Worm (Caenorhabditis elegans) whole organism, early embryonic: ENCODE data around the gene mak-1.

Experiments
- F13C5.2 ChIP-seq: sonication (generic microtip); optimal IDR thresholded peaks from 2 replicates; lab custom pipeline; 2017; ENCODE audit warnings: mild to moderate bottlenecking, missing genetic modification characterization, inconsistent platforms, missing compliant biosample characterization
- aly-1 ChIP-seq: sonication (generic microtip); optimal IDR thresholded peaks from 2 replicates; lab custom pipeline; 2016; ENCODE audit warnings: missing genetic modification characterization, missing compliant biosample characterization
- ama-1 ChIP-seq: fragments of 150-350 bp; optimal IDR thresholded peaks from 2 replicates; lab custom pipeline; 2014
- ceh-13 ChIP-seq: fragments of 200-800 bp; sonication (Bioruptor generic); optimal IDR thresholded peaks from 2 replicates; lab custom pipeline; 2018; ENCODE audit warnings: mild to moderate bottlenecking, missing genetic modification characterization, missing compliant biosample characterization
- ceh-36 ChIP-seq: sonication (generic microtip); optimal IDR thresholded peaks from 2 replicates; lab custom pipeline; 2016; ENCODE audit warnings: missing genetic modification characterization, inconsistent platforms, missing compliant biosample characterization
- ets-7 ChIP-seq: sonication (generic microtip); optimal IDR thresholded peaks from 2 replicates; lab custom pipeline; 2016; ENCODE audit warnings: missing genotype, missing genetic modification characterization, missing compliant biosample characterization
- flt-1 ChIP-seq: fragments of 200-800 bp; sonication (Bioruptor generic); IDR thresholded peaks from 2 replicates; pipeline ENCODE4 v1.3.6; 2022; ENCODE audit warnings: missing genetic modification characterization, missing compliant biosample characterization
- hmbx-1 ChIP-seq: sonication (generic microtip); optimal IDR thresholded peaks from 2 replicates; lab custom pipeline; 2016; ENCODE audit warnings: mild to moderate bottlenecking, missing genetic modification characterization, missing compliant biosample characterization
- hmg-4 ChIP-seq: fragments of 200-800 bp; sonication (Bioruptor generic); optimal IDR thresholded peaks from 2 replicates; lab custom pipeline; 2018; ENCODE audit warnings: mild to moderate bottlenecking, missing genetic modification characterization, missing compliant biosample characterization
- hnd-1 ChIP-seq: sonication (generic microtip); optimal IDR thresholded peaks from 2 replicates; lab custom pipeline; 2016; ENCODE audit warnings: missing genetic modification characterization, missing compliant biosample characterization
- pes-1 ChIP-seq: fragments of 200-800 bp; sonication (Bioruptor generic); IDR thresholded peaks from 2 replicates; pipeline ENCODE4 v1.3.6; 2022; ENCODE audit warnings: missing genetic modification reagents, missing genetic modification characterization, missing compliant biosample characterization
- tbx-37 ChIP-seq: fragments of 200-800 bp; sonication (Bioruptor generic); conservative IDR thresholded peaks from 2 replicates; pipeline ENCODE4 v1.3.6; 2022; ENCODE audit warnings: missing genetic modification reagents, missing genetic modification characterization, missing compliant biosample characterization
- tra-4 ChIP-seq: sonication (generic microtip); optimal IDR thresholded peaks from 2 replicates; lab custom pipeline; 2017; ENCODE audit warnings: missing genetic modification characterization, missing compliant biosample characterization

DNA sequence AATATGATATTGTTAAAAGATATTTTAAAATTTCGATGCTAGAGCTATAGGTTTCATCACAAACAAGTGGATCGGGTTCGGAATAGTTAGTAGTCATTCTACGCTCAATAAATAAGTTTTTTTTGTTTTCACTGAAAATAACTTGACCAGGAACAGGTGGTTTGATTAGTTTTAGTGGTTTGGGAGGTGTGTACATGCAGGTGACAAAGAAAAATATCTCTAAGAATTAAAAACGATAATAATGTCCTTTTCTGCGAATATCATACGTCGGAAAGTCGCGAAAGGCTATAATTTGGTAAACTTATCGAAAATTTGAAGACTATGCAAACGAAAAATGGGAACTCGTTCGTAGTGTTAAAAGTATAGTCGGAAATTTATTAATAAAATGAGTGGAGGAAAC, 33.6 kb upstream of the mak-1 start, which contains the start of gene srg-15:
- TF ChIP-seq hmg-4 (GFP tag; lab: Kevin White, UChicago) (no peak), flt-1 (no peak), ama-1 (no peak), tbx-37 (GFP tag; lab: Robert Waterston, UW) (no peak), aly-1 (no peak), hnd-1 (tag; lab: Kevin White, UChicago) (no peak), F13C5.2 (tag; lab: Kevin White, UChicago) (no peak), hmbx-1 (no peak), pes-1 (GFP tag; lab: Robert Waterston, UW) (no peak), ceh-36 (tag; lab: Kevin White, UChicago) (no peak), tra-4 (tag; lab: Kevin White, UChicago) (no peak), ets-7 (tag; lab: Kevin White, UChicago) (no peak), ceh-13 (GFP tag; lab: Kevin White, UChicago) (no peak)
